Fruit fly (Drosophila melanogaster): ENCODE data around the gene SrpRbeta.

dm6 chr3L:8681896-8682550, 38.0 kb downstream of the SrpRbeta start:
- TF ChIP-seq CG1621 (tag; optimal IDR thresholded peaks at IDR 0.05) (no peak), CG7368 (GFP tag; optimal IDR thresholded peaks at IDR 0.05) (no peak), Blimp-1 (GFP tag; optimal IDR thresholded peaks at IDR 0.05) (no peak), esn (GFP tag; optimal IDR thresholded peaks at IDR 0.05) (no peak)

All from whole organism, prepupa.